Worm (Caenorhabditis elegans) whole organism, L1 larva: ENCODE results near the gene D1053.2.

ENCODE experiments used
- C04F5.9 ChIP-seq: sonication (generic microtip); optimal IDR thresholded peaks from 2 replicates; lab custom pipeline; 2016; ENCODE audit warnings: missing genetic modification characterization, missing compliant biosample characterization
- F16B12.6 ChIP-seq: fragments of 150-350 bp; optimal IDR thresholded peaks from 2 replicates; lab custom pipeline; 2014; ENCODE audit warnings: missing biosample characterization, missing genetic modification characterization
- Y116A8C.19 ChIP-seq: sonication (generic microtip); optimal IDR thresholded peaks from 2 replicates; lab custom pipeline; 2016; ENCODE audit warnings: missing compliant biosample characterization, missing genetic modification characterization, borderline replicate concordance
- ama-1 ChIP-seq: fragments of 150-350 bp; optimal IDR thresholded peaks from 2 replicates; lab custom pipeline; 2014
- ceh-8 ChIP-seq: fragments of 200-800 bp; sonication (Bioruptor generic); optimal IDR thresholded peaks from 2 replicates; lab custom pipeline; 2018; ENCODE audit warnings: mild to moderate bottlenecking, missing genetic modification characterization, moderate library complexity, missing compliant biosample characterization
- ceh-82 ChIP-seq, 3 experiments: fragments of 150-350 bp in 1 of 3; sonication (generic microtip) in 2 of 3; optimal IDR thresholded peaks; 2 replicates each; lab custom pipeline; 2014 to 2017; ENCODE audit warnings: missing biosample characterization in 3 of 3, missing genetic modification characterization in 3 of 3
- ceh-90 ChIP-seq: sonication (generic microtip); optimal IDR thresholded peaks from 2 replicates; lab custom pipeline; 2016; ENCODE audit warnings: missing genetic modification characterization, missing compliant biosample characterization
- ces-1 ChIP-seq: fragments of 150-350 bp; optimal IDR thresholded peaks from 2 replicates; lab custom pipeline; 2014; ENCODE audit warnings: missing biosample characterization, missing genetic modification reagents, missing genetic modification characterization
- dsc-1 ChIP-seq: sonication (generic microtip); optimal IDR thresholded peaks from 2 replicates; lab custom pipeline; 2016; ENCODE audit warnings: mild to moderate bottlenecking, missing genetic modification characterization, missing compliant biosample characterization
- efl-1 ChIP-seq, 4 experiments: fragments of 150-350 bp; optimal IDR thresholded peaks in 3 of 4; peaks in 1 of 4; 1 replicate in 1 of 4; 2 replicates in 3 of 4; lab custom pipeline; 2014; ENCODE audit warnings: missing biosample characterization in 2 of 4, missing genetic modification characterization in 2 of 4, missing genetic modification reagents in 2 of 4
- egl-13 ChIP-seq: sonication (generic microtip); optimal IDR thresholded peaks from 2 replicates; lab custom pipeline; 2016; ENCODE audit warnings: missing genotype, missing genetic modification reagents, missing genetic modification characterization, missing compliant biosample characterization
- elt-3 ChIP-seq, 6 experiments: fragments of 150-350 bp in 1 of 6; sonication (generic microtip); optimal IDR thresholded peaks; 2 replicates each; lab custom pipeline; 2017 to 2018; ENCODE audit warnings: missing biosample characterization in 6 of 6, missing genetic modification characterization in 6 of 6, inconsistent platforms in 1 of 6
- fkh-4 ChIP-seq: sonication (generic microtip); optimal IDR thresholded peaks from 2 replicates; lab custom pipeline; 2016; ENCODE audit warnings: missing compliant biosample characterization, missing genetic modification characterization, borderline replicate concordance
- fkh-8 ChIP-seq: sonication (generic microtip); optimal IDR thresholded peaks from 2 replicates; lab custom pipeline; 2016; ENCODE audit warnings: mild to moderate bottlenecking, missing genetic modification characterization, missing compliant biosample characterization
- fos-1 ChIP-seq: fragments of 150-350 bp; optimal IDR thresholded peaks from 2 replicates; lab custom pipeline; 2014; ENCODE audit warnings: missing biosample characterization, missing genetic modification characterization
- hpl-2 ChIP-seq: fragments of 150-350 bp; optimal IDR thresholded peaks from 2 replicates; lab custom pipeline; 2014; ENCODE audit warnings: missing biosample characterization, missing genetic modification reagents, missing genetic modification characterization
- isw-1 ChIP-seq: fragments of 200-800 bp; sonication (Bioruptor generic); IDR thresholded peaks from 2 replicates; pipeline ENCODE4 v1.3.6; 2022; ENCODE audit warnings: missing genetic modification characterization, missing compliant biosample characterization
- jun-1 ChIP-seq: fragments of 150-350 bp; optimal IDR thresholded peaks from 2 replicates; lab custom pipeline; 2014; ENCODE audit warnings: missing biosample characterization, missing genetic modification reagents, missing genetic modification characterization
- lin-13 ChIP-seq: fragments of 150-350 bp; optimal IDR thresholded peaks from 2 replicates; lab custom pipeline; 2014; ENCODE audit warnings: missing biosample characterization, missing genetic modification reagents, missing genetic modification characterization
- lin-14 ChIP-seq: fragments of 200-800 bp; sonication (Bioruptor generic); optimal IDR thresholded peaks from 2 replicates; lab custom pipeline; 2018; ENCODE audit warnings: mild to moderate bottlenecking, missing genetic modification characterization, moderate library complexity, missing compliant biosample characterization
- lin-15B ChIP-seq: fragments of 150-350 bp; sonication (generic microtip); optimal IDR thresholded peaks from 3 replicates; lab custom pipeline; 2014; ENCODE audit warnings: missing biosample characterization, missing genetic modification characterization
- lin-39 ChIP-seq: fragments of 150-350 bp; optimal IDR thresholded peaks from 2 replicates; lab custom pipeline; 2014; ENCODE audit warnings: missing biosample characterization, missing genetic modification reagents, missing genetic modification characterization
- lir-3 ChIP-seq: sonication (generic microtip); optimal IDR thresholded peaks from 2 replicates; lab custom pipeline; 2016; ENCODE audit warnings: mild to moderate bottlenecking, missing genetic modification characterization, moderate library complexity, missing compliant biosample characterization; ENCODE audit not compliant: poor library complexity
- mab-9 ChIP-seq: fragments of 200-800 bp; sonication (Bioruptor generic); IDR thresholded peaks from 2 replicates; pipeline ENCODE4 v1.3.6; 2022; ENCODE audit warnings: missing genetic modification reagents, missing genetic modification characterization, missing compliant biosample characterization
- mdl-1 ChIP-seq, 2 experiments: fragments of 150-350 bp; optimal IDR thresholded peaks; 2 replicates each; lab custom pipeline; 2014 to 2017; ENCODE audit warnings: missing biosample characterization in 2 of 2, missing genetic modification characterization in 2 of 2, inconsistent platforms in 1 of 2
- nhr-19 ChIP-seq: fragments of 200-800 bp; sonication (Bioruptor generic); conservative IDR thresholded peaks from 2 replicates; pipeline ENCODE4 v1.3.6; 2022; ENCODE audit warnings: missing genetic modification characterization, missing compliant biosample characterization
- nhr-20 ChIP-seq: sonication (generic microtip); optimal IDR thresholded peaks from 2 replicates; lab custom pipeline; 2016; ENCODE audit warnings: mild to moderate bottlenecking, missing genetic modification characterization, missing compliant biosample characterization
- nhr-237 ChIP-seq: fragments of 150-350 bp; optimal IDR thresholded peaks from 2 replicates; lab custom pipeline; 2014; ENCODE audit warnings: missing biosample characterization, missing genetic modification characterization
- nhr-77 ChIP-seq: fragments of 150-350 bp; optimal IDR thresholded peaks from 2 replicates; lab custom pipeline; 2014; ENCODE audit warnings: missing biosample characterization, missing genetic modification characterization
- nhr-85 ChIP-seq: sonication (generic microtip); peaks from one replicate; lab custom pipeline; 2016; ENCODE audit warnings: missing genetic modification characterization, inconsistent platforms, missing compliant biosample characterization
- pag-3 ChIP-seq: sonication (generic microtip); optimal IDR thresholded peaks from 2 replicates; lab custom pipeline; 2017; ENCODE audit warnings: missing genetic modification characterization, mild to moderate bottlenecking, missing compliant biosample characterization, antibody characterized with exemption, borderline replicate concordance; ENCODE audit not compliant: insufficient read depth
- pax-3 ChIP-seq: fragments of 200-800 bp; sonication (Bioruptor generic); optimal IDR thresholded peaks from 2 replicates; lab custom pipeline; 2018; ENCODE audit warnings: mild to moderate bottlenecking, missing genetic modification characterization, moderate library complexity, missing compliant biosample characterization
- pqm-1 ChIP-seq: sonication (generic microtip); optimal IDR thresholded peaks from 3 replicates; lab custom pipeline; 2017; ENCODE audit warnings: missing biosample characterization, missing genetic modification characterization
- rnt-1 ChIP-seq: sonication (generic microtip); optimal IDR thresholded peaks from 2 replicates; lab custom pipeline; 2016; ENCODE audit warnings: mild to moderate bottlenecking, missing genetic modification characterization, moderate library complexity, missing compliant biosample characterization
- snu-23 ChIP-seq: sonication (generic microtip); optimal IDR thresholded peaks from 2 replicates; lab custom pipeline; 2016; ENCODE audit warnings: missing genetic modification characterization, missing compliant biosample characterization
- sox-4 ChIP-seq: sonication (generic microtip); optimal IDR thresholded peaks from 2 replicates; lab custom pipeline; 2016; ENCODE audit warnings: missing genetic modification characterization, missing compliant biosample characterization
- sup-37 ChIP-seq: fragments of 200-800 bp; sonication (Bioruptor generic); optimal IDR thresholded peaks from 2 replicates; lab custom pipeline; 2018; ENCODE audit warnings: mild to moderate bottlenecking, missing genetic modification characterization, missing compliant biosample characterization
- swsn-7 ChIP-seq: sonication (generic microtip); optimal IDR thresholded peaks from 2 replicates; lab custom pipeline; 2016; ENCODE audit warnings: missing genetic modification characterization, missing compliant biosample characterization
- tbx-2 ChIP-seq: sonication (generic microtip); optimal IDR thresholded peaks from 2 replicates; lab custom pipeline; 2016; ENCODE audit warnings: missing genetic modification characterization, missing compliant biosample characterization
- unc-86 ChIP-seq: sonication (generic microtip); optimal IDR thresholded peaks from 2 replicates; lab custom pipeline; 2016; ENCODE audit warnings: missing genetic modification characterization, missing compliant biosample characterization
- xbp-1 ChIP-seq: sonication (generic microtip); optimal IDR thresholded peaks from 2 replicates; lab custom pipeline; 2016; ENCODE audit warnings: missing genetic modification characterization, missing compliant biosample characterization
- ztf-4 ChIP-seq: fragments of 150-350 bp; optimal IDR thresholded peaks from 2 replicates; lab custom pipeline; 2014; ENCODE audit warnings: missing biosample characterization, missing genetic modification characterization

Gene D1053.2

ce11 chrX:11743723-11744122 is 15.8 kb downstream of the D1053.2 start:
- peak; percentile 1 for TF ChIP-seq ces-1
- no peak for TF ChIP-seq elt-3 (tag; optimal IDR thresholded peaks at IDR 0.05; lab: Kevin White, UChicago)
- TF ChIP-seq lin-14, result peak; percentile 28
- no peak for TF ChIP-seq ama-1 (lab: Kevin White, UChicago)

- TF ChIP-seq efl-1 (optimal IDR thresholded peaks at IDR 0.05; lab: Kevin White, UChicago) (no peak), efl-1 (GFP tag; optimal IDR thresholded peaks at IDR 0.05 in 1 of 2; lab: Kevin White, UChicago) (peak in 1 of 2 experiments; percentile 75), pax-3 (tag; lab: Kevin White, UChicago) (no peak)
- TF ChIP-seq, all 84 proteins: peak for 1
These were observed 18.0 kb downstream of the D1053.2 start, which contains the start of gene C40H5.2 for ce11 chrX:11745821-11746485. C40H5.2 (plus strand) TSS chrX:11746076.

- TF ChIP-seq hpl-2 (GFP tag; lab: Kevin White, UChicago), result no peak
- TF ChIP-seq Y116A8C.19 (tag; lab: Kevin White, UChicago), result no peak
- no peak for TF ChIP-seq lir-3 (tag; lab: Kevin White, UChicago)
- TF ChIP-seq unc-86 (tag; lab: Kevin White, UChicago), result no peak
- no peak for TF ChIP-seq mab-9 (GFP tag; lab: Robert Waterston, UW)
- no peak for TF ChIP-seq ceh-8 (GFP tag; lab: Kevin White, UChicago)
- TF ChIP-seq elt-3 (tag; optimal IDR thresholded peaks at IDR 0.05; lab: Kevin White, UChicago), result no peak
- no peak for TF ChIP-seq swsn-7
- no peak for TF ChIP-seq pax-3 (tag; lab: Kevin White, UChicago)
- no peak for TF ChIP-seq snu-23 (GFP tag; lab: Kevin White, UChicago)
- no peak for TF ChIP-seq fkh-8 (tag; lab: Kevin White, UChicago)
- no peak for TF ChIP-seq pag-3 (tag; lab: Kevin White, UChicago)
- TF ChIP-seq nhr-77 (tag; lab: Kevin White, UChicago), result no peak
- no peak for TF ChIP-seq sup-37 (GFP tag; lab: Kevin White, UChicago)
- no peak for TF ChIP-seq egl-13 (tag; lab: Kevin White, UChicago)
- no peak for TF ChIP-seq ceh-82 (tag; optimal IDR thresholded peaks at IDR 0.05; lab: Kevin White, UChicago)
- no peak for TF ChIP-seq lin-14
- no peak for TF ChIP-seq F16B12.6 (tag; lab: Kevin White, UChicago)
- TF ChIP-seq, all 84 proteins: peak for 0
These were observed 24.3 kb downstream of the D1053.2 start for ce11 chrX:11752289-11752688.

- no peak for TF ChIP-seq efl-1 (optimal IDR thresholded peaks at IDR 0.05; lab: Kevin White, UChicago)
- peak in 1 of 2 experiments; percentile 42 for TF ChIP-seq efl-1 (GFP tag; optimal IDR thresholded peaks at IDR 0.05 in 1 of 2; lab: Kevin White, UChicago)
- peak; percentile 65 for TF ChIP-seq fkh-4
- no peak for TF ChIP-seq rnt-1 (tag; lab: Kevin White, UChicago)
- TF ChIP-seq dsc-1, result peak; percentile 93
These were observed 25.2 kb downstream of the D1053.2 start for ce11 chrX:11753155-11753554.

ce11 chrX:11757666-11758065 is 29.7 kb downstream of the D1053.2 start:
- no peak for TF ChIP-seq pag-3 (tag; lab: Kevin White, UChicago)
- no peak for TF ChIP-seq ceh-90
- TF ChIP-seq xbp-1 (tag; lab: Kevin White, UChicago), result peak; percentile 51
- peak; percentile 36 for TF ChIP-seq pax-3 (tag; lab: Kevin White, UChicago)
- peak; percentile 60 for TF ChIP-seq nhr-19 (GFP tag; lab: Robert Waterston, UW)
- peak; percentile 26 for TF ChIP-seq ztf-4
- peak; percentile 51 for TF ChIP-seq nhr-77 (tag; lab: Kevin White, UChicago)
- peak; percentile 28; the same call in 1 of the 2 replicates for TF ChIP-seq isw-1 (GFP tag; lab: Robert Waterston, UW)
- TF ChIP-seq C04F5.9 (tag; lab: Kevin White, UChicago), result no peak
- TF ChIP-seq elt-3 (tag; optimal IDR thresholded peaks at IDR 0.05; lab: Kevin White, UChicago), result peak in 1 of 6 experiments; percentile 22
- TF ChIP-seq nhr-237 (tag; lab: Kevin White, UChicago), result no peak
- TF ChIP-seq lin-39, result no peak
- peak; percentile 72 for TF ChIP-seq nhr-20
- peak; percentile 69 for TF ChIP-seq nhr-85 (tag; lab: Kevin White, UChicago)
- no peak for TF ChIP-seq pqm-1 (tag; lab: Kevin White, UChicago)
- peak; percentile 40 for TF ChIP-seq lin-13 (GFP tag; lab: Kevin White, UChicago)
- peak; percentile 11 for TF ChIP-seq sox-4 (tag; lab: Kevin White, UChicago)
- TF ChIP-seq efl-1 (optimal IDR thresholded peaks at IDR 0.05; lab: Kevin White, UChicago), result peak in 1 of 2 experiments; percentile 17
- peak in 1 of 2 experiments; percentile 80 for TF ChIP-seq efl-1 (GFP tag; optimal IDR thresholded peaks at IDR 0.05 in 1 of 2; lab: Kevin White, UChicago)
- peak; percentile 29 for TF ChIP-seq tbx-2
- TF ChIP-seq jun-1, result peak; percentile 65
- peak; percentile 63 for TF ChIP-seq egl-13 (tag; lab: Kevin White, UChicago)
- TF ChIP-seq fos-1 (tag; lab: Kevin White, UChicago), result no peak
- no peak for TF ChIP-seq lin-15B (tag; lab: Kevin White, UChicago)
- TF ChIP-seq mdl-1 (tag; optimal IDR thresholded peaks at IDR 0.05; lab: Kevin White, UChicago), result peak in 1 of 2 experiments; percentile 59
